Worm (Caenorhabditis elegans): ENCODE measurements around the gene srsx-36.

DNA sequence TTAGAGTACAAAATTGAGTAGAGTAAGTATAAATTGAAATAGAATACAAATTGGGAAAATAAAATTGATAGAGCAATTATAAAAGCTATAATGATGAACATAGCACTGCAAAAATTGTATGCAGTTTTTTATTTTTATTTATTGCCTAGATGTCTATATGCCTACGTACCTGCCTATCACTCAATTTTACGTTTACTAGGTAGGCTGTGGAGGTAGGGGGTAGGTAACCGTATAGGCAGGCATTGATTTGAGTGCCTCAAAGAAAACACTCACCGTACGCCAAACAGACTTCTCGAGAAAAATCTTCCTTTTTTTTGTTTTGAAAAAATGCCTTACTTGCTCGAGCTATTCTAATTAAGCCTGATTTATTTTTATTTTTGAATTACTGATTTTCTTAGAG lies 22.1 kb upstream of the srsx-36 start, which contains the start of gene srbc-56:
- no peak for TF ChIP-seq ets-4 (GFP tag; optimal IDR thresholded peaks at IDR 0.05)
- TF ChIP-seq C06A6.2 (GFP tag; conservative IDR thresholded peaks at IDR 0.05) = no peak
- no peak for TF ChIP-seq D2030.7 (GFP tag; IDR thresholded peaks at IDR 0.05)
- TF ChIP-seq F33H1.4 (GFP tag; IDR thresholded peaks at IDR 0.05) = no peak
- TF ChIP-seq Y67H2A.10 (GFP tag; conservative IDR thresholded peaks at IDR 0.05) = no peak
- no peak for TF ChIP-seq nfya-1 (tag; optimal IDR thresholded peaks at IDR 0.05; ENCODE audit: borderline replicate concordance, insufficient read depth)
- no peak for TF ChIP-seq ceh-58 (GFP tag; IDR thresholded peaks at IDR 0.05)
- TF ChIP-seq lin-26 (GFP tag; IDR thresholded peaks at IDR 0.05) = no peak
- TF ChIP-seq die-1 (tag; optimal IDR thresholded peaks at IDR 0.05) = no peak
- TF ChIP-seq lin-35 (GFP tag; optimal IDR thresholded peaks at IDR 0.05) = no peak
- TF ChIP-seq F57C9.4 (tag; optimal IDR thresholded peaks at IDR 0.05) = no peak
- TF ChIP-seq athp-1 (tag; optimal IDR thresholded peaks at IDR 0.05) = no peak
